Worm (Caenorhabditis elegans): ENCODE data around the gene unc-3.

DNA sequence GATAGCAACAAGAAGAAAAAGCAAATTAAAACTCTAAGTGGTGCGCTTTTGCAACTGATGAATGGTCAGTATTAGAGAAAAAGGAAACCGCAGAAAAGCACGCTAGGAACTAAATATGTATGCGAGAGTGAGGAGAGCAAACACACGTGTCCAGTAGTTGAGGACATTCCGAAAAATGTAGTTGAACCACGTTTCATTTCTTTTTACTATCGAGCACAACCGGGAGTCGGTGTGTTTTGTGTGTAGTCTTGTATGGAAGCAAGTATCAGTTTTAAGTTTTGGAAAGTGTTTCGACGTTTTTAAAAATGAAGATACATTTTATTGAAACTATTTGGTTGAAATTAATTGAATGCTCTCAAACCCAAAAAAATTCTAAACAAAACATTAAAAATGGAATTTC is 33.3 kb upstream of the unc-3 start, which contains the start of gene C05G5.1:
- TF ChIP-seq unc-39 (tag; optimal IDR thresholded peaks at IDR 0.05) (no peak), lsy-2 (tag; optimal IDR thresholded peaks at IDR 0.05) (no peak), fos-1 (tag; optimal IDR thresholded peaks at IDR 0.05) (no peak), ZK546.5 (tag; optimal IDR thresholded peaks at IDR 0.05) (no peak)
